Worm (Caenorhabditis elegans) whole organism, mixed stage, embryonic: ENCODE measurements around the gene spr-1.

ENCODE experiments used
- ceh-39 ChIP-seq: fragments of 150-350 bp; optimal IDR thresholded peaks from 2 replicates; lab custom pipeline; 2014; ENCODE audit warnings: missing biosample characterization, missing genetic modification characterization
- ceh-43 ChIP-seq: fragments of 200-800 bp; sonication (Bioruptor generic); optimal IDR thresholded peaks from 2 replicates; lab custom pipeline; 2018; ENCODE audit warnings: mild to moderate bottlenecking, missing genetic modification characterization, moderate library complexity, missing compliant biosample characterization
- ces-1 ChIP-seq: fragments of 150-350 bp; optimal IDR thresholded peaks from 2 replicates; lab custom pipeline; 2014; ENCODE audit warnings: missing biosample characterization, missing genetic modification reagents, missing genetic modification characterization
- cnd-1 ChIP-seq: fragments of 200-800 bp; sonication (Bioruptor generic); optimal IDR thresholded peaks from 2 replicates; lab custom pipeline; 2018; ENCODE audit warnings: mild to moderate bottlenecking, missing genetic modification characterization, missing compliant biosample characterization
- drap-1 ChIP-seq: fragments of 200-800 bp; sonication (Bioruptor generic); optimal IDR thresholded peaks from 3 replicates; lab custom pipeline; 2018; ENCODE audit warnings: mild to moderate bottlenecking, missing genetic modification characterization, missing compliant biosample characterization
- elt-1 ChIP-seq: sonication (generic microtip); optimal IDR thresholded peaks from 2 replicates; lab custom pipeline; 2017; ENCODE audit warnings: missing genetic modification characterization, mild to moderate bottlenecking, missing compliant biosample characterization, antibody characterized with exemption, moderate library complexity, borderline replicate concordance; ENCODE audit not compliant: insufficient read depth
- elt-3 ChIP-seq: fragments of 150-350 bp; optimal IDR thresholded peaks from 2 replicates; lab custom pipeline; 2014; ENCODE audit warnings: missing biosample characterization, missing genetic modification characterization
- ham-2 ChIP-seq: fragments of 200-800 bp; sonication (Bioruptor generic); optimal IDR thresholded peaks from 2 replicates; lab custom pipeline; 2018; ENCODE audit warnings: mild to moderate bottlenecking, missing genetic modification characterization, missing compliant biosample characterization
- hlh-1 ChIP-seq: fragments of 150-350 bp; optimal IDR thresholded peaks from 2 replicates; lab custom pipeline; 2014; ENCODE audit warnings: missing biosample characterization, missing genetic modification reagents, missing genetic modification characterization
- lin-13 ChIP-seq: fragments of 150-350 bp; optimal IDR thresholded peaks from 2 replicates; lab custom pipeline; 2014; ENCODE audit warnings: missing biosample characterization, missing genetic modification characterization
- lin-32 ChIP-seq: fragments of 200-800 bp; sonication (Bioruptor generic); optimal IDR thresholded peaks from 2 replicates; lab custom pipeline; 2018; ENCODE audit warnings: mild to moderate bottlenecking, missing genetic modification characterization, missing compliant biosample characterization
- lsy-2 ChIP-seq: fragments of 150-350 bp; optimal IDR thresholded peaks from 2 replicates; lab custom pipeline; 2014; ENCODE audit warnings: missing biosample characterization, missing genetic modification characterization
- mep-1 ChIP-seq: fragments of 150-350 bp; optimal IDR thresholded peaks from 2 replicates; lab custom pipeline; 2017; ENCODE audit warnings: missing biosample characterization, missing genetic modification reagents, missing genetic modification characterization, inconsistent platforms
- mls-2 ChIP-seq: sonication (generic microtip); optimal IDR thresholded peaks from 2 replicates; lab custom pipeline; 2016; ENCODE audit warnings: mild to moderate bottlenecking, missing genetic modification characterization, moderate library complexity, missing compliant biosample characterization
- nhr-237 ChIP-seq: fragments of 150-350 bp; optimal IDR thresholded peaks from 2 replicates; lab custom pipeline; 2014; ENCODE audit warnings: missing biosample characterization, missing genetic modification characterization
- nhr-28 ChIP-seq: fragments of 150-350 bp; optimal IDR thresholded peaks from 2 replicates; lab custom pipeline; 2014; ENCODE audit warnings: missing biosample characterization, missing genetic modification characterization
- nhr-76 ChIP-seq: sonication (generic microtip); optimal IDR thresholded peaks from 2 replicates; lab custom pipeline; 2017; ENCODE audit warnings: missing biosample characterization, missing genetic modification characterization
- pha-4 ChIP-seq: fragments of 150-350 bp; optimal IDR thresholded peaks from 2 replicates; lab custom pipeline; 2018; ENCODE audit warnings: missing biosample characterization, missing genetic modification reagents, missing genetic modification characterization
- sem-2 ChIP-seq: fragments of 200-800 bp; sonication (Bioruptor generic); optimal IDR thresholded peaks from 2 replicates; lab custom pipeline; 2018; ENCODE audit warnings: mild to moderate bottlenecking, missing genetic modification characterization, missing compliant biosample characterization
- snpc-4 ChIP-seq: fragments of 150-350 bp; optimal IDR thresholded peaks from 2 replicates; lab custom pipeline; 2014; ENCODE audit warnings: missing biosample characterization, missing genetic modification characterization
- sptf-1 ChIP-seq: sonication (generic microtip); optimal IDR thresholded peaks from 2 replicates; lab custom pipeline; 2017; ENCODE audit warnings: mild to moderate bottlenecking, missing genetic modification characterization, moderate library complexity, missing compliant biosample characterization
- tbx-8 ChIP-seq: fragments of 200-800 bp; sonication (Bioruptor generic); optimal IDR thresholded peaks from 2 replicates; lab custom pipeline; 2018; ENCODE audit warnings: mild to moderate bottlenecking, missing genetic modification characterization, moderate library complexity, missing compliant biosample characterization
- unc-39 ChIP-seq: fragments of 150-350 bp; optimal IDR thresholded peaks from 2 replicates; lab custom pipeline; 2014; ENCODE audit warnings: missing biosample characterization, missing genetic modification characterization
- unc-62 ChIP-seq: fragments of 150-350 bp; optimal IDR thresholded peaks from 2 replicates; lab custom pipeline; 2014; ENCODE audit warnings: missing biosample characterization, missing genetic modification reagents, missing genetic modification characterization
- ztf-11 ChIP-seq: fragments of 150-350 bp; optimal IDR thresholded peaks from 2 replicates; lab custom pipeline; 2014; ENCODE audit warnings: missing biosample characterization, missing genetic modification characterization

The spr-1 gene

ce11 chrV:8092385-8092784 lies 36.8 kb downstream of the spr-1 start, which contains the start of gene str-129:
Gene str-129 (minus strand): TSS chrV:8092485.
- TF ChIP-seq pha-4 (tag; lab: Kevin White, UChicago), result no peak
- TF ChIP-seq, all 35 proteins: peak for 0

- no peak for TF ChIP-seq sptf-1
- no peak for TF ChIP-seq tbx-8
- TF ChIP-seq lsy-2 (tag; lab: Kevin White, UChicago), result no peak
- no peak for TF ChIP-seq lin-13 (tag; lab: Kevin White, UChicago)
- TF ChIP-seq cnd-1 (tag; lab: Kevin White, UChicago), result no peak
- no peak for TF ChIP-seq lin-32
- no peak for TF ChIP-seq hlh-1 (tag; lab: Kevin White, UChicago)
- TF ChIP-seq elt-1 (tag; lab: Kevin White, UChicago), result no peak
- TF ChIP-seq sem-2 (GFP tag; lab: Kevin White, UChicago), result no peak
- TF ChIP-seq elt-3 (tag; lab: Kevin White, UChicago), result no peak
- TF ChIP-seq snpc-4 (tag; lab: Kevin White, UChicago), result no peak
- TF ChIP-seq mep-1, result no peak
- no peak for TF ChIP-seq ceh-39 (tag; lab: Kevin White, UChicago)
- no peak for TF ChIP-seq ceh-43 (GFP tag; lab: Kevin White, UChicago)
- TF ChIP-seq unc-62 (GFP tag; lab: Kevin White, UChicago), result no peak
- TF ChIP-seq ztf-11 (tag; lab: Kevin White, UChicago), result no peak
- no peak for TF ChIP-seq ham-2 (GFP tag; lab: Kevin White, UChicago)
- no peak for TF ChIP-seq mls-2 (tag; lab: Kevin White, UChicago)
- no peak for TF ChIP-seq pha-4 (tag; lab: Kevin White, UChicago)
- no peak for TF ChIP-seq nhr-28 (tag; lab: Kevin White, UChicago)
Measured at ce11 chrV:8090595-8090994, 38.6 kb downstream of the spr-1 start, which contains the start of gene str-130. Gene str-130 (minus strand): TSS chrV:8090695.

- TF ChIP-seq ces-1 (GFP tag; lab: Kevin White, UChicago) (no peak), pha-4 (tag; lab: Kevin White, UChicago) (no peak), lsy-2 (tag; lab: Kevin White, UChicago) (no peak), lin-32 (no peak), mep-1 (no peak), unc-39 (tag; lab: Kevin White, UChicago) (no peak), nhr-237 (tag; lab: Kevin White, UChicago) (no peak), nhr-76 (tag; lab: Kevin White, UChicago) (no peak), unc-62 (GFP tag; lab: Kevin White, UChicago) (no peak), elt-3 (tag; lab: Kevin White, UChicago) (no peak)
Measured at ce11 chrV:8085141-8085540, 44.0 kb downstream of the spr-1 start, which contains the start of gene C09H5.7. Gene C09H5.7 (minus strand): TSS chrV:8085241.

ce11 chrV:8081579-8081978 lies 47.6 kb downstream of the spr-1 start, which contains the start of gene str-131:
Gene str-131 (minus strand): TSS chrV:8081679.
- TF ChIP-seq elt-1 (tag; lab: Kevin White, UChicago), result no peak
- no peak for TF ChIP-seq sptf-1

- no peak for TF ChIP-seq nhr-237 (tag; lab: Kevin White, UChicago)
- no peak for TF ChIP-seq snpc-4 (tag; lab: Kevin White, UChicago)
- TF ChIP-seq lin-32, result no peak
- TF ChIP-seq sem-2 (GFP tag; lab: Kevin White, UChicago), result no peak
- no peak for TF ChIP-seq lin-13 (tag; lab: Kevin White, UChicago)
- TF ChIP-seq ceh-39 (tag; lab: Kevin White, UChicago), result no peak
- no peak for TF ChIP-seq unc-62 (GFP tag; lab: Kevin White, UChicago)
- no peak for TF ChIP-seq ceh-43 (GFP tag; lab: Kevin White, UChicago)
- no peak for TF ChIP-seq drap-1 (GFP tag; lab: Kevin White, UChicago)
Measured at ce11 chrV:8079813-8080212, 49.3 kb downstream of the spr-1 start.
